Fruit fly (Drosophila melanogaster) whole organism, embryonic: Measurements from ENCODE around the gene Ugt37D1.

Experiments
- Mes4 ChIP-seq: fragments of 200-800 bp; sonication (Bioruptor generic); optimal IDR thresholded peaks from 2 replicates; lab custom pipeline; 2016; ENCODE audit warnings: missing biosample characterization, missing genetic modification characterization
- pho ChIP-seq: fragments of 200-800 bp; sonication (Bioruptor generic); optimal IDR thresholded peaks from 2 replicates; lab custom pipeline; 2016; ENCODE audit warnings: missing biosample characterization, missing genetic modification characterization

DNA sequence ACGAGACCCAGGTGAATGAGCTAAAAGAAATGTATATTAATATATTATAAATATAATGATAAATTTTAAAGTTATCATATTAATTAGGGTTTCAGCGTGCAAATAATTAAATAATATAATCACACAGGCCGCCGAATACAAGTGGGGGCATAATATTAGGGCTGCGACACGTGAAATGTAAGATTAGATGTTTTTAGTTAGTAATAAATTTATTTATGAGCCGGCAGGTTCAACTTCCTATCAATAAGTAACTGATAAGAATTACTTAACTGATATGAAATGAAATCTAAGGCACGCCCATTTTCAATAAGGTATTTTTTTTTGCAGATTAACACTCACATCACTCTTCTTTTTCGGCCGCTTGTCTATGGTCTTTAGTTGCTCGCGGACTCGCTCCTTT lies 8.9 kb upstream of the Ugt37D1 start:
- TF ChIP-seq pho (GFP tag; lab: Kevin White, UChicago) (no peak), Mes4 (GFP tag; lab: Kevin White, UChicago) (no peak)
